Fruit fly (Drosophila melanogaster) whole organism, embryonic: ENCODE data around the gene CG11396.

Experiments used
- B-H2 ChIP-seq: fragments of 200-800 bp; sonication (Bioruptor generic); optimal IDR thresholded peaks from 2 replicates; lab custom pipeline; 2018; ENCODE audit warnings: missing biosample characterization, mild to moderate bottlenecking, missing genetic modification characterization
- CG10654 ChIP-seq: fragments of 200-800 bp; sonication (Bioruptor generic); optimal IDR thresholded peaks from 2 replicates; lab custom pipeline; 2016; ENCODE audit warnings: missing biosample characterization, missing genetic modification characterization
- CG12155 ChIP-seq: fragments of 200-800 bp; sonication (Bioruptor generic); optimal IDR thresholded peaks from 3 replicates; lab custom pipeline; 2016; ENCODE audit warnings: missing biosample characterization, missing genetic modification characterization
- CG12219 ChIP-seq: fragments of 200-800 bp; sonication (Bioruptor generic); optimal IDR thresholded peaks from 3 replicates; lab custom pipeline; 2018; ENCODE audit warnings: missing biosample characterization, mild to moderate bottlenecking, missing genetic modification characterization
- CG13296 ChIP-seq: fragments of 200-800 bp; sonication (Bioruptor generic); optimal IDR thresholded peaks from 3 replicates; lab custom pipeline; 2018; ENCODE audit warnings: missing biosample characterization, mild to moderate bottlenecking, missing genetic modification characterization
- CG13775 ChIP-seq: fragments of 200-800 bp; sonication (Bioruptor generic); optimal IDR thresholded peaks from 3 replicates; lab custom pipeline; 2017; ENCODE audit warnings: missing biosample characterization, mild to moderate bottlenecking, missing genetic modification characterization
- CG14860 ChIP-seq: fragments of 200-800 bp; sonication (Bioruptor generic); IDR thresholded peaks from 3 replicates; pipeline ENCODE4 v1.3.6; 2022; ENCODE audit warnings: missing biosample characterization, missing genetic modification characterization; ENCODE audit not compliant: partially characterized antibody
- CG15011 ChIP-seq: fragments of 200-800 bp; sonication (Bioruptor generic); optimal IDR thresholded peaks from 3 replicates; lab custom pipeline; 2018; ENCODE audit warnings: missing biosample characterization, mild to moderate bottlenecking, missing genetic modification characterization
- CG15073 ChIP-seq: fragments of 200-800 bp; sonication (Bioruptor generic); optimal IDR thresholded peaks from 2 replicates; lab custom pipeline; 2016; ENCODE audit warnings: missing biosample characterization, missing genetic modification characterization
- CG1529 ChIP-seq: fragments of 200-800 bp; sonication (Bioruptor generic); optimal IDR thresholded peaks from 3 replicates; lab custom pipeline; 2018; ENCODE audit warnings: missing biosample characterization, missing genetic modification characterization
- CG18262 ChIP-seq: fragments of 200-800 bp; optimal IDR thresholded peaks from 3 replicates; lab custom pipeline; 2019; ENCODE audit warnings: missing biosample characterization, mild to moderate bottlenecking, missing genetic modification characterization, moderate library complexity
- CG18599 ChIP-seq: fragments of 200-800 bp; sonication (Bioruptor generic); optimal IDR thresholded peaks from 3 replicates; lab custom pipeline; 2017; ENCODE audit warnings: missing biosample characterization, missing genetic modification characterization, mild to moderate bottlenecking, moderate library complexity, missing genetic modification reagents
- CG30403 ChIP-seq: fragments of 200-800 bp; sonication (Bioruptor generic); optimal IDR thresholded peaks from 3 replicates; lab custom pipeline; 2016; ENCODE audit warnings: missing biosample characterization, missing genetic modification characterization
- CG3163 ChIP-seq: fragments of 200-800 bp; sonication (Bioruptor generic); optimal IDR thresholded peaks from 3 replicates; lab custom pipeline; 2016; ENCODE audit warnings: missing biosample characterization, missing genetic modification characterization
- CG3407 ChIP-seq: fragments of 200-800 bp; sonication (Bioruptor generic); optimal IDR thresholded peaks from 2 replicates; lab custom pipeline; 2018; ENCODE audit warnings: missing biosample characterization, mild to moderate bottlenecking, missing genetic modification characterization
- CG6683 ChIP-seq: fragments of 200-800 bp; sonication (Bioruptor generic); optimal IDR thresholded peaks from 2 replicates; lab custom pipeline; 2017; ENCODE audit warnings: missing biosample characterization, mild to moderate bottlenecking, missing genetic modification characterization, missing genetic modification reagents
- CG7372 ChIP-seq: fragments of 200-800 bp; sonication (Bioruptor generic); IDR thresholded peaks from 2 replicates; pipeline ENCODE4 v1.3.6; 2022; ENCODE audit warnings: missing biosample characterization, missing genetic modification characterization
- CG7745 ChIP-seq: fragments of 200-800 bp; sonication (Bioruptor generic); optimal IDR thresholded peaks from 2 replicates; lab custom pipeline; 2018; ENCODE audit warnings: missing biosample characterization, mild to moderate bottlenecking, missing genetic modification characterization, moderate library complexity
- CG7839 ChIP-seq: fragments of 200-800 bp; sonication (Bioruptor generic); optimal IDR thresholded peaks from 3 replicates; lab custom pipeline; 2018; ENCODE audit warnings: missing biosample characterization, mild to moderate bottlenecking, missing genetic modification characterization, moderate library complexity
- CG9609 ChIP-seq: fragments of 200-800 bp; sonication (Bioruptor generic); optimal IDR thresholded peaks from 3 replicates; lab custom pipeline; 2016; ENCODE audit warnings: missing biosample characterization, missing genetic modification characterization
- CkIIα-i1 ChIP-seq: fragments of 200-800 bp; sonication (Bioruptor generic); IDR thresholded peaks from 2 replicates; pipeline ENCODE4 v1.3.6; 2022; ENCODE audit warnings: missing biosample characterization, missing genetic modification characterization
- Dref ChIP-seq: fragments of 200-800 bp; sonication (Bioruptor generic); IDR thresholded peaks from 2 replicates; pipeline ENCODE4 v1.3.6; 2022; ENCODE audit warnings: missing biosample characterization, missing genetic modification characterization
- E2f2 ChIP-seq: fragments of 200-800 bp; sonication (Bioruptor generic); IDR thresholded peaks from 2 replicates; pipeline ENCODE4 v1.3.6; 2022; ENCODE audit warnings: missing biosample characterization, missing genetic modification characterization
- Ets97D ChIP-seq: fragments of 200-800 bp; sonication (Bioruptor generic); optimal IDR thresholded peaks from 3 replicates; lab custom pipeline; 2016; ENCODE audit warnings: missing biosample characterization, missing genetic modification characterization
- Lim3 ChIP-seq: fragments of 200-800 bp; sonication (Bioruptor generic); IDR thresholded peaks from 2 replicates; pipeline ENCODE4 v1.3.6; 2022; ENCODE audit warnings: missing biosample characterization, missing genetic modification characterization
- Mad ChIP-seq: fragments of 200-800 bp; sonication (Bioruptor generic); optimal IDR thresholded peaks from 2 replicates; lab custom pipeline; 2016; ENCODE audit warnings: missing biosample characterization, missing genetic modification characterization
- Max ChIP-seq: fragments of 200-800 bp; sonication (Bioruptor generic); optimal IDR thresholded peaks from 2 replicates; lab custom pipeline; 2016; ENCODE audit warnings: missing biosample characterization, mild to moderate bottlenecking, missing genetic modification characterization
- Nf-YA ChIP-seq: fragments of 200-800 bp; sonication (Bioruptor generic); IDR thresholded peaks from 2 replicates; pipeline ENCODE4 v1.3.6; 2022; ENCODE audit warnings: missing biosample characterization, missing genetic modification characterization
- Nf-YB ChIP-seq: fragments of 200-800 bp; sonication (Bioruptor generic); optimal IDR thresholded peaks from 3 replicates; lab custom pipeline; 2019; ENCODE audit warnings: missing biosample characterization, mild to moderate bottlenecking, missing genetic modification characterization, moderate library complexity
- NfI ChIP-seq: fragments of 200-800 bp; sonication (Bioruptor generic); optimal IDR thresholded peaks from 3 replicates; lab custom pipeline; 2018; ENCODE audit warnings: missing biosample characterization, mild to moderate bottlenecking, missing genetic modification characterization, moderate library complexity
- Ptx1 ChIP-seq: fragments of 200-800 bp; sonication (Bioruptor generic); IDR thresholded peaks from 2 replicates; pipeline ENCODE4 v1.3.6; 2022; ENCODE audit warnings: missing biosample characterization, missing genetic modification characterization
- Sin3A ChIP-seq: fragments of >200 bp; optimal IDR thresholded peaks from 2 replicates; lab custom pipeline; 2018
- abd-A ChIP-seq: fragments of 200-800 bp; sonication (Bioruptor generic); optimal IDR thresholded peaks from 3 replicates; lab custom pipeline; 2019; ENCODE audit warnings: missing biosample characterization, mild to moderate bottlenecking, missing genetic modification characterization, moderate library complexity
- ash1 ChIP-seq: fragments of 200-800 bp; sonication (Bioruptor generic); optimal IDR thresholded peaks from 2 replicates; lab custom pipeline; 2018; ENCODE audit warnings: missing biosample characterization, mild to moderate bottlenecking, missing genetic modification characterization
- crc ChIP-seq: fragments of 200-800 bp; sonication (Bioruptor generic); optimal IDR thresholded peaks from 2 replicates; lab custom pipeline; 2016; ENCODE audit warnings: missing biosample characterization, missing genetic modification characterization
- dati ChIP-seq: fragments of 200-800 bp; sonication (Bioruptor generic); IDR thresholded peaks from 2 replicates; pipeline ENCODE4 v1.3.6; 2022; ENCODE audit warnings: missing biosample characterization, missing genetic modification characterization
- exex ChIP-seq: fragments of 200-800 bp; sonication (Bioruptor generic); optimal IDR thresholded peaks from 4 replicates; lab custom pipeline; 2018; ENCODE audit warnings: missing biosample characterization, mild to moderate bottlenecking, missing genetic modification characterization, moderate library complexity
- fd102C ChIP-seq: fragments of 200-800 bp; sonication (Bioruptor generic); optimal IDR thresholded peaks from 2 replicates; lab custom pipeline; 2018; ENCODE audit warnings: missing biosample characterization, mild to moderate bottlenecking, missing genetic modification characterization, moderate library complexity
- fru ChIP-seq: fragments of >200 bp; optimal IDR thresholded peaks from 2 replicates; lab custom pipeline; 2017
- hbn ChIP-seq: fragments of 200-800 bp; sonication (Bioruptor generic); IDR thresholded peaks from 2 replicates; pipeline ENCODE4 v1.3.6; 2022; ENCODE audit warnings: missing biosample characterization, missing genetic modification characterization; ENCODE audit not compliant: partially characterized antibody
- jumu ChIP-seq: fragments of 200-800 bp; sonication (Bioruptor generic); optimal IDR thresholded peaks from 3 replicates; lab custom pipeline; 2016; ENCODE audit warnings: missing biosample characterization, missing genetic modification characterization
- mam ChIP-seq: fragments of 200-800 bp; sonication (Bioruptor generic); optimal IDR thresholded peaks from 3 replicates; lab custom pipeline; 2016; ENCODE audit warnings: missing biosample characterization, missing genetic modification characterization
- pan ChIP-seq, 4 experiments: fragments of >200 bp in 3 of 4; fragments of 200-800 bp in 1 of 4; sonication (Bioruptor generic) in 1 of 4; optimal IDR thresholded peaks in 3 of 4; IDR thresholded peaks in 1 of 4; 2 replicates each; pipeline versions ENCODE4 v1.3.6 to Lab custom; 2017 to 2022; ENCODE audit warnings: missing biosample characterization in 2 of 4, missing genetic modification characterization in 2 of 4, mixed read lengths in 1 of 4
- pros ChIP-seq: fragments of 200-800 bp; sonication (Bioruptor generic); optimal IDR thresholded peaks from 3 replicates; lab custom pipeline; 2019; ENCODE audit warnings: missing biosample characterization, mild to moderate bottlenecking, missing genetic modification characterization, moderate library complexity
- schlank ChIP-seq: fragments of 200-800 bp; sonication (Bioruptor generic); optimal IDR thresholded peaks from 2 replicates; lab custom pipeline; 2018; ENCODE audit warnings: missing biosample characterization, mild to moderate bottlenecking, missing genetic modification characterization
- sd ChIP-seq: fragments of 200-800 bp; sonication (Bioruptor generic); optimal IDR thresholded peaks from 3 replicates; lab custom pipeline; 2018; ENCODE audit warnings: missing biosample characterization, mild to moderate bottlenecking, missing genetic modification characterization, moderate library complexity
- sens-2 ChIP-seq: fragments of 200-800 bp; sonication (Bioruptor generic); IDR thresholded peaks from 2 replicates; pipeline ENCODE4 v1.3.6; 2022; ENCODE audit warnings: missing biosample characterization, missing genetic modification characterization
- slou ChIP-seq: fragments of 200-800 bp; sonication (Bioruptor generic); optimal IDR thresholded peaks from 3 replicates; lab custom pipeline; 2016; ENCODE audit warnings: missing biosample characterization, missing genetic modification characterization
- stwl ChIP-seq: fragments of 200-800 bp; sonication (Bioruptor generic); optimal IDR thresholded peaks from 3 replicates; lab custom pipeline; 2018; ENCODE audit warnings: missing biosample characterization, mild to moderate bottlenecking, missing genetic modification characterization, moderate library complexity
- wdn ChIP-seq: fragments of 200-800 bp; sonication (Bioruptor generic); IDR thresholded peaks from 2 replicates; pipeline ENCODE4 v1.3.6; 2022; ENCODE audit warnings: missing biosample characterization, missing genetic modification characterization
- yki ChIP-seq: fragments of >200 bp; optimal IDR thresholded peaks from 3 replicates; lab custom pipeline; 2018
- zfh1 ChIP-seq: fragments of 200-800 bp; sonication (Bioruptor generic); IDR thresholded peaks from 3 replicates; pipeline ENCODE4 v1.3.6; 2022; ENCODE audit warnings: missing biosample characterization, missing genetic modification characterization

CG11396 gene

DNA sequence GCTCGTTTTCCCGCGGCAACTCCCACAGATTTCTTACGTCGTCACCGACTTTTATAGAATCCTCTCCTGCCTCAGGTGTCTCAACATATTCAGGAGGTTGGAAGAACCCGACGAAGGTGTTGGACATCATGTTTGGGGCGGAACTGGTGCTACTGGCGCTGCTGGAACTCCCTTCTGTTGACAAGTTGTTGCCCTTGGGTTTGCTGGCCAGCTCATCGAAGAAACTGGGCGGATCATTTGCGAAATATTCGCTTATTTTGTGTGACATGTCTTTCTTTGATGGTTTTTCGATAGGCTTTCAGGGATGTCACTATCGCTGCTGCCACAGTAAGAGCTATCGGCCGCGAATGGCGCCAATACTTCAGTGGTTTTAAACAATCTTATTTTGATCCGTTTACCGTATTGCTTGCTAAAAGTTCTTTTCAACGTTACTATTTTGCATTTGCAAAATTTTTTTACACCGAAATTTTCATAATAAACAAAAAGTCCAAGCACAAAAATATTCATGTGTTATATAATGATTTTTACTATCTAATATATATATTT lies at the start of gene CG11396 (continued):
- TF ChIP-seq stwl (tag; lab: Kevin White, UChicago), result no peak
- no peak for TF ChIP-seq CG15011 (GFP tag; lab: Kevin White, UChicago)
- TF ChIP-seq dati, result no peak
- TF ChIP-seq CG7839 (tag; lab: Kevin White, UChicago), result no peak
- TF ChIP-seq abd-A (tag; lab: Kevin White, UChicago), result no peak
- TF ChIP-seq CG3163 (GFP tag; lab: Kevin White, UChicago), result no peak
- no peak for TF ChIP-seq NfI (GFP tag; lab: Kevin White, UChicago)
- no peak for TF ChIP-seq CG1529 (GFP tag; lab: Kevin White, UChicago)
- peak; percentile 20 for TF ChIP-seq Ets97D (GFP tag; lab: Kevin White, UChicago)
- TF ChIP-seq pan (optimal IDR thresholded peaks at IDR 0.05; lab: Kevin White, UChicago), result no peak
- no peak for TF ChIP-seq pan (GFP tag; optimal IDR thresholded peaks at IDR 0.05 in 1 of 2, IDR thresholded peaks at IDR 0.05 in 1 of 2)
- TF ChIP-seq zfh1 (GFP tag; lab: Robert Waterston, UW), result no peak
- TF ChIP-seq schlank (tag; lab: Kevin White, UChicago), result no peak
- TF ChIP-seq fru, result no peak
- TF ChIP-seq CG12155 (GFP tag; lab: Kevin White, UChicago), result no peak
- no peak for TF ChIP-seq CG10654 (GFP tag; lab: Kevin White, UChicago)
- TF ChIP-seq CG3407 (GFP tag; lab: Kevin White, UChicago), result no peak
- no peak for TF ChIP-seq yki (lab: Kevin White, UChicago)
- no peak for TF ChIP-seq B-H2
- no peak for TF ChIP-seq jumu (GFP tag; lab: Kevin White, UChicago)
- peak; percentile 98 for TF ChIP-seq E2f2 (GFP tag; lab: Robert Waterston, UW)
- no peak for TF ChIP-seq Lim3 (GFP tag; lab: Robert Waterston, UW)
- TF ChIP-seq wdn (GFP tag; lab: Robert Waterston, UW), result no peak
- TF ChIP-seq sens-2, result no peak
- TF ChIP-seq ash1 (GFP tag; lab: Kevin White, UChicago), result no peak
- no peak for TF ChIP-seq CG6683 (GFP tag; lab: Kevin White, UChicago)
- TF ChIP-seq mam (GFP tag; lab: Kevin White, UChicago), result no peak
- no peak for TF ChIP-seq CG7372 (GFP tag; lab: Robert Waterston, UW)
- no peak for TF ChIP-seq sd (tag; lab: Kevin White, UChicago)
- no peak for TF ChIP-seq slou (GFP tag; lab: Kevin White, UChicago)
- no peak for TF ChIP-seq pros (GFP tag; lab: Kevin White, UChicago)
- TF ChIP-seq CG14860 (GFP tag; lab: Robert Waterston, UW), result peak; percentile 86
- peak; percentile 80 for TF ChIP-seq Dref (GFP tag; lab: Robert Waterston, UW)
- TF ChIP-seq fd102C (GFP tag; lab: Kevin White, UChicago), result no peak
- TF ChIP-seq Ptx1, result no peak
- TF ChIP-seq CG12219 (GFP tag; lab: Kevin White, UChicago), result no peak
- no peak for TF ChIP-seq CkIIα-i1
- no peak for TF ChIP-seq CG13296 (GFP tag; lab: Kevin White, UChicago)
- no peak for TF ChIP-seq crc (GFP tag; lab: Kevin White, UChicago)
- TF ChIP-seq CG7745 (tag; lab: Kevin White, UChicago), result no peak
- TF ChIP-seq Nf-YB (GFP tag; lab: Kevin White, UChicago), result no peak
- TF ChIP-seq CG30403 (GFP tag; lab: Kevin White, UChicago), result no peak
- peak; percentile 96 for TF ChIP-seq hbn (GFP tag; lab: Robert Waterston, UW)
- peak; percentile 43 for TF ChIP-seq Sin3A (lab: Kevin White, UChicago)
- TF ChIP-seq Mad (GFP tag; lab: Kevin White, UChicago), result no peak
- no peak for TF ChIP-seq CG9609
- no peak for TF ChIP-seq CG18599 (GFP tag; lab: Kevin White, UChicago)
- no peak for TF ChIP-seq CG15073 (GFP tag; lab: Kevin White, UChicago)
- TF ChIP-seq exex (tag; lab: Kevin White, UChicago), result no peak
- TF ChIP-seq CG13775, result no peak
- TF ChIP-seq Nf-YA (GFP tag; lab: Robert Waterston, UW), result no peak
- no peak for TF ChIP-seq CG18262 (tag; lab: Kevin White, UChicago)
- TF ChIP-seq Max (GFP tag; lab: Kevin White, UChicago), result no peak
